Fruit fly (Drosophila melanogaster) whole organism, embryonic: Measurements from ENCODE around the gene syd.
A peak's percentile ranks its signal among the peaks of the same experiment; 100 is the strongest.

Experiments used
- Ada2b ChIP-seq: fragments of 200-800 bp; sonication (Bioruptor generic); IDR thresholded peaks from 2 replicates; pipeline ENCODE4 v1.3.6; 2022; ENCODE audit warnings: missing biosample characterization, missing genetic modification characterization
- Bdp1 ChIP-seq: fragments of 200-800 bp; sonication (Bioruptor generic); optimal IDR thresholded peaks from 3 replicates; lab custom pipeline; 2016; ENCODE audit warnings: missing biosample characterization, missing genetic modification characterization
- CG10209 ChIP-seq: fragments of 200-800 bp; sonication (Bioruptor generic); optimal IDR thresholded peaks from 3 replicates; lab custom pipeline; 2017; ENCODE audit warnings: missing biosample characterization, mild to moderate bottlenecking, missing genetic modification characterization, missing genetic modification reagents
- CG11247 ChIP-seq: fragments of 200-800 bp; sonication (Bioruptor generic); IDR thresholded peaks from 2 replicates; pipeline ENCODE4 v1.3.6; 2022; ENCODE audit warnings: missing biosample characterization, missing genetic modification characterization
- CG11456 ChIP-seq: fragments of 200-800 bp; sonication (Bioruptor generic); IDR thresholded peaks from 3 replicates; pipeline ENCODE4 v1.3.6; 2022; ENCODE audit warnings: missing biosample characterization, missing genetic modification characterization
- CG1233 ChIP-seq: fragments of 200-800 bp; sonication (Bioruptor generic); optimal IDR thresholded peaks from 4 replicates; lab custom pipeline; 2018; ENCODE audit warnings: missing biosample characterization, mild to moderate bottlenecking, missing genetic modification characterization
- CG12744 ChIP-seq: fragments of 200-800 bp; sonication (Bioruptor generic); optimal IDR thresholded peaks from 2 replicates; lab custom pipeline; 2016; ENCODE audit warnings: missing biosample characterization, missing genetic modification characterization
- CG13894 ChIP-seq: fragments of 200-800 bp; sonication (Bioruptor generic); optimal IDR thresholded peaks from 3 replicates; lab custom pipeline; 2018; ENCODE audit warnings: missing biosample characterization, mild to moderate bottlenecking, missing genetic modification characterization, moderate library complexity
- CG1529 ChIP-seq: fragments of 200-800 bp; sonication (Bioruptor generic); optimal IDR thresholded peaks from 3 replicates; lab custom pipeline; 2018; ENCODE audit warnings: missing biosample characterization, missing genetic modification characterization
- CG16863 ChIP-seq: fragments of 200-800 bp; sonication (Bioruptor generic); optimal IDR thresholded peaks from 3 replicates; lab custom pipeline; 2016; ENCODE audit warnings: missing biosample characterization, missing genetic modification characterization
- CG17385 ChIP-seq: fragments of 200-800 bp; sonication (Bioruptor generic); optimal IDR thresholded peaks from 3 replicates; lab custom pipeline; 2018; ENCODE audit warnings: missing biosample characterization, mild to moderate bottlenecking, missing genetic modification characterization
- CG17568 ChIP-seq: fragments of 200-800 bp; sonication (Bioruptor generic); optimal IDR thresholded peaks from 2 replicates; lab custom pipeline; 2018; ENCODE audit warnings: missing biosample characterization, mild to moderate bottlenecking, missing genetic modification characterization, moderate library complexity
- CG18011 ChIP-seq: fragments of 200-800 bp; sonication (Bioruptor generic); optimal IDR thresholded peaks from 2 replicates; lab custom pipeline; 2017; ENCODE audit warnings: missing biosample characterization, missing genetic modification characterization, mild to moderate bottlenecking, moderate library complexity, missing genotype
- CG31224 ChIP-seq: fragments of 200-800 bp; sonication (Bioruptor generic); IDR thresholded peaks from 2 replicates; pipeline ENCODE4 v1.3.6; 2022; ENCODE audit warnings: missing biosample characterization, missing genetic modification characterization
- CG3281 ChIP-seq: fragments of 200-800 bp; sonication (Bioruptor generic); optimal IDR thresholded peaks from 3 replicates; lab custom pipeline; 2017; ENCODE audit warnings: missing biosample characterization, mild to moderate bottlenecking, missing genetic modification characterization
- CG3726 ChIP-seq: fragments of 200-800 bp; sonication (Bioruptor generic); IDR thresholded peaks from 3 replicates; pipeline ENCODE4, ENCODE4 v1.3.6; 2022; ENCODE audit warnings: missing biosample characterization, missing genetic modification characterization
- CG4360 ChIP-seq: fragments of 200-800 bp; sonication (Bioruptor generic); IDR thresholded peaks from 2 replicates; pipeline ENCODE4 v1.3.6; 2022; ENCODE audit warnings: missing biosample characterization, missing genetic modification characterization
- CG5245 ChIP-seq: fragments of 200-800 bp; sonication (Bioruptor generic); optimal IDR thresholded peaks from 3 replicates; lab custom pipeline; 2016; ENCODE audit warnings: missing biosample characterization, missing genetic modification characterization
- CG6791 ChIP-seq: fragments of 200-800 bp; sonication (Bioruptor generic); IDR thresholded peaks from 3 replicates; pipeline ENCODE4 v1.3.6; 2022; ENCODE audit warnings: missing biosample characterization, missing genetic modification characterization; ENCODE audit not compliant: partially characterized antibody
- CG7357 ChIP-seq: fragments of 200-800 bp; sonication (Bioruptor generic); IDR thresholded peaks from 3 replicates; pipeline ENCODE4 v1.3.6; 2022; ENCODE audit warnings: missing biosample characterization, missing genetic modification characterization
- CG7745 ChIP-seq: fragments of 200-800 bp; sonication (Bioruptor generic); optimal IDR thresholded peaks from 2 replicates; lab custom pipeline; 2018; ENCODE audit warnings: missing biosample characterization, mild to moderate bottlenecking, missing genetic modification characterization, moderate library complexity
- CG8359 ChIP-seq: fragments of 200-800 bp; sonication (Bioruptor generic); optimal IDR thresholded peaks from 2 replicates; lab custom pipeline; 2017; ENCODE audit warnings: missing biosample characterization, mild to moderate bottlenecking, missing genetic modification characterization, borderline replicate concordance
- CG9437 ChIP-seq: fragments of 200-800 bp; sonication (Bioruptor generic); optimal IDR thresholded peaks from 2 replicates; lab custom pipeline; 2018; ENCODE audit warnings: missing biosample characterization, mild to moderate bottlenecking, missing genetic modification characterization
- CG9932 ChIP-seq: fragments of 200-800 bp; sonication (Bioruptor generic); IDR thresholded peaks from 2 replicates; pipeline ENCODE4 v1.3.6; 2022; ENCODE audit warnings: missing biosample characterization, missing genetic modification characterization
- ERR ChIP-seq: fragments of 200-800 bp; sonication (Bioruptor generic); optimal IDR thresholded peaks from 2 replicates; lab custom pipeline; 2016; ENCODE audit warnings: missing biosample characterization, missing genetic modification characterization
- Elba2 ChIP-seq: fragments of 200-800 bp; sonication (Bioruptor generic); optimal IDR thresholded peaks from 3 replicates; lab custom pipeline; 2016; ENCODE audit warnings: missing biosample characterization, missing genetic modification characterization
- Meics ChIP-seq: fragments of 200-800 bp; sonication (Bioruptor generic); optimal IDR thresholded peaks from 2 replicates; lab custom pipeline; 2017; ENCODE audit warnings: missing biosample characterization, mild to moderate bottlenecking, missing genetic modification characterization
- NK7.1 ChIP-seq: fragments of 200-800 bp; sonication (Bioruptor generic); optimal IDR thresholded peaks from 3 replicates; lab custom pipeline; 2016; ENCODE audit warnings: missing biosample characterization, missing genetic modification characterization
- Optix ChIP-seq: fragments of 200-800 bp; sonication (Bioruptor generic); IDR thresholded peaks from 3 replicates; pipeline ENCODE4 v1.3.6; 2022; ENCODE audit warnings: missing biosample characterization, missing genetic modification characterization
- Rfx ChIP-seq: fragments of 200-800 bp; sonication (Bioruptor generic); IDR thresholded peaks from 2 replicates; pipeline ENCODE4 v1.3.6; 2022; ENCODE audit warnings: missing biosample characterization, missing genetic modification characterization
- Stat92E ChIP-seq, 3 experiments: fragments of >200 bp in 2 of 3; fragments of 200-800 bp in 1 of 3; sonication (Bioruptor generic) in 1 of 3; optimal IDR thresholded peaks; 2 replicates each; lab custom pipeline; 2017 to 2019; ENCODE audit warnings: missing biosample characterization in 3 of 3, missing genetic modification characterization in 3 of 3, mild to moderate bottlenecking in 1 of 3, moderate library complexity in 1 of 3
- ap ChIP-seq: fragments of 200-800 bp; sonication (Bioruptor generic); IDR thresholded peaks from 2 replicates; pipeline ENCODE4 v1.3.6; 2022; ENCODE audit warnings: missing biosample characterization, missing genetic modification characterization
- caup ChIP-seq: fragments of 200-800 bp; sonication (Bioruptor generic); optimal IDR thresholded peaks from 3 replicates; lab custom pipeline; 2017; ENCODE audit warnings: missing biosample characterization, mild to moderate bottlenecking, missing genetic modification characterization, moderate library complexity; ENCODE audit not compliant: severe bottlenecking
- disco-r ChIP-seq: fragments of 200-800 bp; sonication (Bioruptor generic); optimal IDR thresholded peaks from 2 replicates; lab custom pipeline; 2016; ENCODE audit warnings: missing biosample characterization, missing genetic modification characterization
- fd102C ChIP-seq: fragments of 200-800 bp; sonication (Bioruptor generic); optimal IDR thresholded peaks from 2 replicates; lab custom pipeline; 2018; ENCODE audit warnings: missing biosample characterization, mild to moderate bottlenecking, missing genetic modification characterization, moderate library complexity
- h ChIP-seq: fragments of >200 bp; optimal IDR thresholded peaks from 2 replicates; lab custom pipeline; 2017
- lab ChIP-seq: fragments of 200-800 bp; sonication (Bioruptor generic); optimal IDR thresholded peaks from 3 replicates; lab custom pipeline; 2017; ENCODE audit warnings: missing biosample characterization, missing genetic modification characterization, mild to moderate bottlenecking, moderate library complexity, missing genetic modification reagents
- lola ChIP-seq, 3 experiments: fragments of >200 bp in 2 of 3; fragments of 200-800 bp in 1 of 3; sonication (Bioruptor generic) in 1 of 3; optimal IDR thresholded peaks; 2 replicates each; lab custom pipeline; 2017 to 2019; ENCODE audit warnings: missing biosample characterization in 3 of 3, missing genetic modification characterization in 3 of 3, mild to moderate bottlenecking in 1 of 3, moderate library complexity in 1 of 3
- onecut ChIP-seq: fragments of 200-800 bp; sonication (Bioruptor generic); IDR thresholded peaks from 2 replicates; pipeline ENCODE4 v1.3.6; 2022; ENCODE audit warnings: missing biosample characterization, missing genetic modification characterization
- pho ChIP-seq: fragments of 200-800 bp; sonication (Bioruptor generic); optimal IDR thresholded peaks from 2 replicates; lab custom pipeline; 2016; ENCODE audit warnings: missing biosample characterization, missing genetic modification characterization
- sens-2 ChIP-seq: fragments of 200-800 bp; sonication (Bioruptor generic); IDR thresholded peaks from 2 replicates; pipeline ENCODE4 v1.3.6; 2022; ENCODE audit warnings: missing biosample characterization, missing genetic modification characterization
- sim ChIP-seq: fragments of 200-800 bp; sonication (Bioruptor generic); IDR thresholded peaks from 2 replicates; pipeline ENCODE4 v1.3.6; 2022; ENCODE audit warnings: missing biosample characterization, missing genetic modification characterization
- slbo ChIP-seq: fragments of 200-800 bp; sonication (Bioruptor generic); IDR thresholded peaks from 2 replicates; pipeline ENCODE4 v1.3.6; 2022; ENCODE audit warnings: missing biosample characterization, missing genetic modification characterization
- ssp ChIP-seq: fragments of 200-800 bp; sonication (Bioruptor generic); IDR thresholded peaks from 2 replicates; pipeline ENCODE4 v1.3.6; 2022; ENCODE audit warnings: missing biosample characterization, missing genetic modification characterization
- tll ChIP-seq, 2 experiments: fragments of 200-800 bp in 1 of 2; fragments of >200 bp in 1 of 2; sonication (Bioruptor generic) in 1 of 2; optimal IDR thresholded peaks; 2 replicates each; lab custom pipeline; 2017 to 2019; ENCODE audit warnings: missing biosample characterization in 2 of 2, missing genetic modification characterization in 2 of 2, mild to moderate bottlenecking in 1 of 2, moderate library complexity in 1 of 2
- tna ChIP-seq: fragments of 200-800 bp; sonication (Bioruptor generic); IDR thresholded peaks from 2 replicates; pipeline ENCODE4 v1.3.6; 2022; ENCODE audit warnings: missing biosample characterization, missing genetic modification characterization; ENCODE audit not compliant: partially characterized antibody
- twi ChIP-seq: fragments of 200-800 bp; optimal IDR thresholded peaks from 2 replicates; lab custom pipeline; 2019; ENCODE audit warnings: missing biosample characterization, mild to moderate bottlenecking, missing genetic modification characterization, moderate library complexity
- unpg ChIP-seq: fragments of 200-800 bp; sonication (Bioruptor generic); optimal IDR thresholded peaks from 3 replicates; lab custom pipeline; 2018; ENCODE audit warnings: missing biosample characterization, mild to moderate bottlenecking, missing genetic modification characterization, moderate library complexity
- z ChIP-seq: fragments of 200-800 bp; sonication (Bioruptor generic); IDR thresholded peaks from 3 replicates; pipeline ENCODE4 v1.3.6; 2022; ENCODE audit warnings: missing biosample characterization, missing genetic modification characterization

The syd gene

dm6 chr3L:7868581-7869236 is 67.2 kb downstream of the syd start, which contains the start of gene CG32365 (continued):
- peak; percentile 37 for TF ChIP-seq CG8359 (GFP tag; lab: Kevin White, UChicago)
- TF ChIP-seq Meics, result peak; percentile 43
- TF ChIP-seq CG17385 (GFP tag; lab: Kevin White, UChicago), result peak; percentile 7
- TF ChIP-seq fd102C (GFP tag; lab: Kevin White, UChicago), result no peak
- TF ChIP-seq slbo (GFP tag; lab: Robert Waterston, UW), result peak; percentile 38; the same call in 1 of the 2 replicates
- no peak for TF ChIP-seq Bdp1
- no peak for TF ChIP-seq ap
- peak; percentile 35 for TF ChIP-seq unpg (GFP tag; lab: Kevin White, UChicago)
- TF ChIP-seq CG10209 (GFP tag; lab: Kevin White, UChicago), result no peak
- TF ChIP-seq CG1233 (GFP tag; lab: Kevin White, UChicago), result peak; percentile 36
- no peak for TF ChIP-seq CG11247
- TF ChIP-seq CG7357 (GFP tag; lab: Robert Waterston, UW), result no peak
- no peak for TF ChIP-seq ssp (GFP tag; lab: Robert Waterston, UW)
- no peak for TF ChIP-seq lola (GFP tag; optimal IDR thresholded peaks at IDR 0.05; lab: Kevin White, UChicago)
- TF ChIP-seq sens-2, result no peak
- no peak for TF ChIP-seq Elba2 (GFP tag; lab: Kevin White, UChicago)
- TF ChIP-seq lab (GFP tag; lab: Kevin White, UChicago), result peak; percentile 47
- TF ChIP-seq tna (GFP tag; lab: Robert Waterston, UW), result peak; percentile 36; the same call in 1 of the 2 replicates
- no peak for TF ChIP-seq ERR
- TF ChIP-seq Stat92E (GFP tag; optimal IDR thresholded peaks at IDR 0.05; lab: Kevin White, UChicago), result no peak
- TF ChIP-seq h (lab: Kevin White, UChicago), result no peak
- TF ChIP-seq CG18011 (GFP tag; lab: Kevin White, UChicago), result no peak
- no peak for TF ChIP-seq CG5245 (GFP tag; lab: Kevin White, UChicago)
- no peak for TF ChIP-seq twi (tag; lab: Kevin White, UChicago)
- TF ChIP-seq caup (GFP tag; lab: Kevin White, UChicago), result peak; percentile 19
- no peak for TF ChIP-seq NK7.1
- TF ChIP-seq CG11456 (GFP tag; lab: Robert Waterston, UW), result no peak
- TF ChIP-seq CG3281, result peak; percentile 23
- TF ChIP-seq onecut, result peak; percentile 13; the same call in 1 of the 2 replicates
- no peak for TF ChIP-seq CG12744
- TF ChIP-seq CG3726 (GFP tag; lab: Robert Waterston, UW), result no peak
- no peak for TF ChIP-seq z (GFP tag; lab: Robert Waterston, UW)
- TF ChIP-seq CG4360 (GFP tag; lab: Robert Waterston, UW), result no peak
- peak; percentile 68 for TF ChIP-seq Rfx (GFP tag; lab: Robert Waterston, UW)
- TF ChIP-seq pho (GFP tag; lab: Kevin White, UChicago), result no peak
- no peak for TF ChIP-seq CG7745 (tag; lab: Kevin White, UChicago)
- TF ChIP-seq CG17568 (GFP tag; lab: Kevin White, UChicago), result peak; percentile 90
- TF ChIP-seq CG16863, result no peak
- TF ChIP-seq CG9932 (GFP tag; lab: Robert Waterston, UW), result peak; percentile 17; the same call in 1 of the 2 replicates
- TF ChIP-seq CG31224 (GFP tag; lab: Robert Waterston, UW), result 0 out of 2 replicates have a peak, but pooled peaks have one; percentile 22
- TF ChIP-seq sim, result no peak
- no peak for TF ChIP-seq tll (GFP tag; optimal IDR thresholded peaks at IDR 0.05; lab: Kevin White, UChicago)
- TF ChIP-seq disco-r (GFP tag; lab: Kevin White, UChicago), result no peak
- TF ChIP-seq CG13894, result peak; percentile 45
- TF ChIP-seq Ada2b, result no peak
- TF ChIP-seq CG1529 (GFP tag; lab: Kevin White, UChicago), result no peak
- TF ChIP-seq CG9437 (GFP tag; lab: Kevin White, UChicago), result no peak
- no peak for TF ChIP-seq Optix
- TF ChIP-seq CG6791 (GFP tag; lab: Robert Waterston, UW), result 0 out of 3 replicates have a peak, but pooled peaks have one; percentile 34
